Worm (Caenorhabditis elegans) whole organism, L1 larva: ENCODE results near the gene kup-1.
A peak's percentile ranks its signal among the peaks of the same experiment; 100 is the strongest.

Experiments
- Y116A8C.19 ChIP-seq: sonication (generic microtip); optimal IDR thresholded peaks from 2 replicates; lab custom pipeline; 2016; ENCODE audit warnings: missing compliant biosample characterization, missing genetic modification characterization, borderline replicate concordance
- ceh-63 ChIP-seq: fragments of 200-800 bp; sonication (Bioruptor generic); optimal IDR thresholded peaks from 2 replicates; lab custom pipeline; 2018; ENCODE audit warnings: mild to moderate bottlenecking, missing genetic modification characterization, missing compliant biosample characterization
- ceh-8 ChIP-seq: fragments of 200-800 bp; sonication (Bioruptor generic); optimal IDR thresholded peaks from 2 replicates; lab custom pipeline; 2018; ENCODE audit warnings: mild to moderate bottlenecking, missing genetic modification characterization, moderate library complexity, missing compliant biosample characterization
- ceh-82 ChIP-seq, 3 experiments: fragments of 150-350 bp in 1 of 3; sonication (generic microtip) in 2 of 3; optimal IDR thresholded peaks; 2 replicates each; lab custom pipeline; 2014 to 2017; ENCODE audit warnings: missing biosample characterization in 3 of 3, missing genetic modification characterization in 3 of 3
- dpl-1 ChIP-seq, 3 experiments: fragments of 150-350 bp in 2 of 3; sonication (generic microtip) in 1 of 3; optimal IDR thresholded peaks; 2 replicates each; lab custom pipeline; 2014 to 2017; ENCODE audit warnings: missing biosample characterization in 3 of 3, missing genetic modification characterization in 3 of 3, missing genetic modification reagents in 3 of 3
- dsc-1 ChIP-seq: sonication (generic microtip); optimal IDR thresholded peaks from 2 replicates; lab custom pipeline; 2016; ENCODE audit warnings: mild to moderate bottlenecking, missing genetic modification characterization, missing compliant biosample characterization
- efl-1 ChIP-seq, 4 experiments: fragments of 150-350 bp; optimal IDR thresholded peaks in 3 of 4; peaks in 1 of 4; 1 replicate in 1 of 4; 2 replicates in 3 of 4; lab custom pipeline; 2014; ENCODE audit warnings: missing biosample characterization in 2 of 4, missing genetic modification characterization in 2 of 4, missing genetic modification reagents in 2 of 4
- efl-3 ChIP-seq: fragments of 200-800 bp; sonication (Bioruptor generic); optimal IDR thresholded peaks from 2 replicates; lab custom pipeline; 2018; ENCODE audit warnings: mild to moderate bottlenecking, missing genetic modification characterization, missing compliant biosample characterization
- egl-13 ChIP-seq: sonication (generic microtip); optimal IDR thresholded peaks from 2 replicates; lab custom pipeline; 2016; ENCODE audit warnings: missing genotype, missing genetic modification reagents, missing genetic modification characterization, missing compliant biosample characterization
- egl-27 ChIP-seq, 2 experiments: fragments of 150-350 bp in 1 of 2; sonication (generic microtip); optimal IDR thresholded peaks; 3 replicates each; lab custom pipeline; 2017 to 2018; ENCODE audit warnings: missing biosample characterization in 2 of 2, missing genetic modification characterization in 2 of 2, missing genetic modification reagents in 2 of 2
- elt-3 ChIP-seq, 6 experiments: fragments of 150-350 bp in 1 of 6; sonication (generic microtip); optimal IDR thresholded peaks; 2 replicates each; lab custom pipeline; 2017 to 2018; ENCODE audit warnings: missing biosample characterization in 6 of 6, missing genetic modification characterization in 6 of 6, inconsistent platforms in 1 of 6
- ets-5 ChIP-seq: fragments of 200-800 bp; sonication (Bioruptor generic); IDR thresholded peaks from 2 replicates; pipeline ENCODE4 v1.3.6; 2022; ENCODE audit warnings: missing genetic modification characterization, missing compliant biosample characterization
- fkh-10 ChIP-seq: sonication (generic microtip); optimal IDR thresholded peaks from 2 replicates; lab custom pipeline; 2017; ENCODE audit warnings: missing biosample characterization, missing genetic modification reagents, missing genetic modification characterization
- fkh-4 ChIP-seq: sonication (generic microtip); optimal IDR thresholded peaks from 2 replicates; lab custom pipeline; 2016; ENCODE audit warnings: missing compliant biosample characterization, missing genetic modification characterization, borderline replicate concordance
- grh-1 ChIP-seq: fragments of 200-800 bp; sonication (Bioruptor generic); IDR thresholded peaks from 2 replicates; pipeline ENCODE4 v1.3.6; 2022; ENCODE audit warnings: missing genetic modification reagents, missing genetic modification characterization, missing compliant biosample characterization
- irx-1 ChIP-seq: sonication (generic microtip); optimal IDR thresholded peaks from 2 replicates; lab custom pipeline; 2016; ENCODE audit warnings: missing genetic modification characterization, missing compliant biosample characterization
- isw-1 ChIP-seq: fragments of 200-800 bp; sonication (Bioruptor generic); IDR thresholded peaks from 2 replicates; pipeline ENCODE4 v1.3.6; 2022; ENCODE audit warnings: missing genetic modification characterization, missing compliant biosample characterization
- lin-13 ChIP-seq: fragments of 150-350 bp; optimal IDR thresholded peaks from 2 replicates; lab custom pipeline; 2014; ENCODE audit warnings: missing biosample characterization, missing genetic modification reagents, missing genetic modification characterization
- lin-14 ChIP-seq: fragments of 200-800 bp; sonication (Bioruptor generic); optimal IDR thresholded peaks from 2 replicates; lab custom pipeline; 2018; ENCODE audit warnings: mild to moderate bottlenecking, missing genetic modification characterization, moderate library complexity, missing compliant biosample characterization
- lin-35 ChIP-seq, 2 experiments: fragments of 150-350 bp; optimal IDR thresholded peaks; 2 replicates each; lab custom pipeline; 2014; ENCODE audit warnings: missing biosample characterization in 2 of 2, missing genetic modification characterization in 2 of 2, missing genetic modification reagents in 2 of 2
- lir-3 ChIP-seq: sonication (generic microtip); optimal IDR thresholded peaks from 2 replicates; lab custom pipeline; 2016; ENCODE audit warnings: mild to moderate bottlenecking, missing genetic modification characterization, moderate library complexity, missing compliant biosample characterization; ENCODE audit not compliant: poor library complexity
- mab-9 ChIP-seq: fragments of 200-800 bp; sonication (Bioruptor generic); IDR thresholded peaks from 2 replicates; pipeline ENCODE4 v1.3.6; 2022; ENCODE audit warnings: missing genetic modification reagents, missing genetic modification characterization, missing compliant biosample characterization
- mdl-1 ChIP-seq, 2 experiments: fragments of 150-350 bp; optimal IDR thresholded peaks; 2 replicates each; lab custom pipeline; 2014 to 2017; ENCODE audit warnings: missing biosample characterization in 2 of 2, missing genetic modification characterization in 2 of 2, inconsistent platforms in 1 of 2
- mef-2 ChIP-seq: fragments of 150-350 bp; optimal IDR thresholded peaks from 2 replicates; lab custom pipeline; 2014; ENCODE audit warnings: missing biosample characterization, missing genetic modification characterization
- mep-1 ChIP-seq: fragments of 150-350 bp; optimal IDR thresholded peaks from 2 replicates; lab custom pipeline; 2014; ENCODE audit warnings: missing biosample characterization, missing genetic modification characterization
- nhr-19 ChIP-seq: fragments of 200-800 bp; sonication (Bioruptor generic); conservative IDR thresholded peaks from 2 replicates; pipeline ENCODE4 v1.3.6; 2022; ENCODE audit warnings: missing genetic modification characterization, missing compliant biosample characterization
- nhr-20 ChIP-seq: sonication (generic microtip); optimal IDR thresholded peaks from 2 replicates; lab custom pipeline; 2016; ENCODE audit warnings: mild to moderate bottlenecking, missing genetic modification characterization, missing compliant biosample characterization
- nhr-28 ChIP-seq: fragments of 150-350 bp; optimal IDR thresholded peaks from 2 replicates; lab custom pipeline; 2014; ENCODE audit warnings: missing biosample characterization, missing genetic modification characterization
- nhr-47 ChIP-seq: sonication (generic microtip); optimal IDR thresholded peaks from 2 replicates; lab custom pipeline; 2016; ENCODE audit warnings: mild to moderate bottlenecking, missing genetic modification characterization, moderate library complexity, missing compliant biosample characterization
- nhr-84 ChIP-seq: sonication (generic microtip); optimal IDR thresholded peaks from 2 replicates; lab custom pipeline; 2017; ENCODE audit warnings: missing biosample characterization, missing genetic modification characterization
- nhr-90 ChIP-seq: sonication (generic microtip); optimal IDR thresholded peaks from 2 replicates; lab custom pipeline; 2016; ENCODE audit warnings: mild to moderate bottlenecking, missing genetic modification characterization, missing compliant biosample characterization; ENCODE audit not compliant: poor library complexity
- pqm-1 ChIP-seq: sonication (generic microtip); optimal IDR thresholded peaks from 3 replicates; lab custom pipeline; 2017; ENCODE audit warnings: missing biosample characterization, missing genetic modification characterization
- skn-1 ChIP-seq: fragments of 150-350 bp; optimal IDR thresholded peaks from 2 replicates; lab custom pipeline; 2014; ENCODE audit warnings: missing biosample characterization, missing genetic modification characterization
- swsn-7 ChIP-seq: sonication (generic microtip); optimal IDR thresholded peaks from 2 replicates; lab custom pipeline; 2016; ENCODE audit warnings: missing genetic modification characterization, missing compliant biosample characterization
- tlp-1 ChIP-seq: fragments of 150-350 bp; optimal IDR thresholded peaks from 2 replicates; lab custom pipeline; 2014; ENCODE audit warnings: missing biosample characterization, missing genetic modification characterization
- unc-30 ChIP-seq: sonication (generic microtip); optimal IDR thresholded peaks from 2 replicates; lab custom pipeline; 2017; ENCODE audit warnings: missing biosample characterization, missing genetic modification characterization
- unc-62 ChIP-seq: fragments of 150-350 bp; optimal IDR thresholded peaks from 2 replicates; lab custom pipeline; 2014; ENCODE audit warnings: missing biosample characterization, missing genetic modification reagents, missing genetic modification characterization
- unc-86 ChIP-seq: sonication (generic microtip); optimal IDR thresholded peaks from 2 replicates; lab custom pipeline; 2016; ENCODE audit warnings: missing genetic modification characterization, missing compliant biosample characterization
- xbp-1 ChIP-seq: sonication (generic microtip); optimal IDR thresholded peaks from 2 replicates; lab custom pipeline; 2016; ENCODE audit warnings: missing genetic modification characterization, missing compliant biosample characterization
- zag-1 ChIP-seq: fragments of 150-350 bp; optimal IDR thresholded peaks from 2 replicates; lab custom pipeline; 2014; ENCODE audit warnings: missing biosample characterization, missing genetic modification characterization
- zip-4 ChIP-seq: fragments of 200-800 bp; sonication (Bioruptor generic); optimal IDR thresholded peaks from 2 replicates; lab custom pipeline; 2018; ENCODE audit warnings: mild to moderate bottlenecking, missing genetic modification characterization, moderate library complexity, missing compliant biosample characterization
- ztf-11 ChIP-seq, 2 experiments: sonication (generic microtip); optimal IDR thresholded peaks; 2 replicates each; lab custom pipeline; 2016 to 2017; ENCODE audit warnings: missing genetic modification characterization in 2 of 2, missing biosample characterization in 1 of 2, missing compliant biosample characterization in 1 of 2
- ztf-4 ChIP-seq: fragments of 150-350 bp; optimal IDR thresholded peaks from 2 replicates; lab custom pipeline; 2014; ENCODE audit warnings: missing biosample characterization, missing genetic modification characterization

Gene kup-1

ce11 chrV:12001747-12002456, 38.8 kb downstream of the kup-1 start, which contains the start of gene gcy-33 (continued):
- TF ChIP-seq zip-4: peak; percentile 56
- TF ChIP-seq, all 84 proteins: peak for 53

- peak; percentile 50 for TF ChIP-seq egl-13 (tag; lab: Kevin White, UChicago)
- no peak for TF ChIP-seq tlp-1 (tag; lab: Kevin White, UChicago)
These were observed 43.3 kb downstream of the kup-1 start for ce11 chrV:11997403-11997802.

ce11 chrV:11995862-11996261, 44.8 kb downstream of the kup-1 start, which contains the start of gene C52E4.12:
TSS of gene C52E4.12 (plus strand) at chrV:11996162.
- TF ChIP-seq unc-30 (tag; lab: Kevin White, UChicago): no peak
- TF ChIP-seq pqm-1 (tag; lab: Kevin White, UChicago): no peak
- no peak for TF ChIP-seq egl-27 (tag; optimal IDR thresholded peaks at IDR 0.05; lab: Kevin White, UChicago)
- TF ChIP-seq tlp-1 (tag; lab: Kevin White, UChicago): no peak
- no peak for TF ChIP-seq lin-14
- TF ChIP-seq grh-1 (GFP tag; lab: Robert Waterston, UW): no peak
- TF ChIP-seq fkh-4 (tag; lab: Kevin White, UChicago): no peak
- TF ChIP-seq ets-5 (GFP tag; lab: Robert Waterston, UW): no peak
- no peak for TF ChIP-seq ceh-8 (GFP tag; lab: Kevin White, UChicago)
- no peak for TF ChIP-seq nhr-20 (tag; lab: Kevin White, UChicago)
- no peak for TF ChIP-seq mep-1
- TF ChIP-seq ceh-63 (GFP tag; lab: Kevin White, UChicago): no peak
- TF ChIP-seq mab-9 (GFP tag; lab: Robert Waterston, UW): no peak
- no peak for TF ChIP-seq zag-1 (tag; lab: Kevin White, UChicago)
- TF ChIP-seq nhr-90 (tag; lab: Kevin White, UChicago): no peak
- no peak for TF ChIP-seq isw-1

ce11 chrV:11993706-11994345, 46.8 kb downstream of the kup-1 start, which contains the start of the genes cyl-1 and C52E4.7:
TSS of gene cyl-1 (minus strand) at chrV:11993723.
TSS of gene C52E4.7 (plus strand) at chrV:11994295.
- TF ChIP-seq ztf-4 (tag; lab: Kevin White, UChicago): no peak
- no peak for TF ChIP-seq unc-62 (GFP tag; lab: Kevin White, UChicago)
- TF ChIP-seq dpl-1 (GFP tag; optimal IDR thresholded peaks at IDR 0.05; lab: Kevin White, UChicago): peak; percentile 46 to 73 (median 61)
- TF ChIP-seq nhr-90 (tag; lab: Kevin White, UChicago): no peak
- TF ChIP-seq nhr-28 (tag; lab: Kevin White, UChicago): no peak
- TF ChIP-seq efl-3 (GFP tag; lab: Kevin White, UChicago): no peak
- TF ChIP-seq lin-35 (GFP tag; optimal IDR thresholded peaks at IDR 0.05; lab: Kevin White, UChicago): peak; percentile 69 to 81
- no peak for TF ChIP-seq dsc-1
- TF ChIP-seq mdl-1 (tag; optimal IDR thresholded peaks at IDR 0.05; lab: Kevin White, UChicago): peak in 1 of 2 experiments; percentile 48
- TF ChIP-seq mef-2 (tag; lab: Kevin White, UChicago): no peak
- no peak for TF ChIP-seq unc-86
- TF ChIP-seq nhr-47 (tag; lab: Kevin White, UChicago): peak; percentile 50
- TF ChIP-seq fkh-4 (tag; lab: Kevin White, UChicago): no peak
- TF ChIP-seq ceh-82 (tag; optimal IDR thresholded peaks at IDR 0.05; lab: Kevin White, UChicago): peak in 2 of 3 experiments; percentile 35 to 40
- TF ChIP-seq fkh-10: no peak
- TF ChIP-seq Y116A8C.19 (tag; lab: Kevin White, UChicago): no peak
- TF ChIP-seq nhr-84 (tag; lab: Kevin White, UChicago): no peak
- TF ChIP-seq lin-13: peak; percentile 46
- TF ChIP-seq ztf-11 (tag; optimal IDR thresholded peaks at IDR 0.05; lab: Kevin White, UChicago): no peak
- no peak for TF ChIP-seq lir-3 (tag; lab: Kevin White, UChicago)
- peak in 1 of 6 experiments; percentile 44 for TF ChIP-seq elt-3 (tag; optimal IDR thresholded peaks at IDR 0.05; lab: Kevin White, UChicago)
- TF ChIP-seq xbp-1 (tag; lab: Kevin White, UChicago): peak; percentile 46
- TF ChIP-seq skn-1: peak; percentile 76
- peak; percentile 37 for TF ChIP-seq swsn-7 (tag; lab: Kevin White, UChicago)
- peak; percentile 71 to 74 for TF ChIP-seq efl-1 (optimal IDR thresholded peaks at IDR 0.05; lab: Kevin White, UChicago)
- peak; percentile 65 to 87 for TF ChIP-seq efl-1 (GFP tag; optimal IDR thresholded peaks at IDR 0.05 in 1 of 2; lab: Kevin White, UChicago)
- no peak for TF ChIP-seq irx-1 (tag; lab: Kevin White, UChicago)
- 0 out of 2 replicates have a peak, but pooled peaks have one; percentile 3 for TF ChIP-seq nhr-19
